Fruit fly (Drosophila melanogaster) whole organism, embryonic: Measurements from ENCODE around the gene her.

Source experiments
- Bgb ChIP-seq: fragments of 200-800 bp; sonication (Bioruptor generic); IDR thresholded peaks from 2 replicates; pipeline ENCODE4 v1.3.6; 2022; ENCODE audit warnings: missing biosample characterization, missing genetic modification characterization; ENCODE audit not compliant: partially characterized antibody
- Bteb2 ChIP-seq: fragments of 200-800 bp; sonication (Bioruptor generic); optimal IDR thresholded peaks from 2 replicates; lab custom pipeline; 2016; ENCODE audit warnings: missing biosample characterization, missing genetic modification characterization
- CG1024 ChIP-seq: fragments of 200-800 bp; sonication (Bioruptor generic); IDR thresholded peaks from 2 replicates; pipeline ENCODE4 v1.3.6; 2022; ENCODE audit warnings: missing biosample characterization, missing genetic modification characterization
- CG10565 ChIP-seq: fragments of 200-800 bp; sonication (Bioruptor generic); optimal IDR thresholded peaks from 3 replicates; lab custom pipeline; 2016; ENCODE audit warnings: missing biosample characterization, mild to moderate bottlenecking, missing genetic modification characterization
- CG11093 ChIP-seq: fragments of 200-800 bp; sonication (Bioruptor generic); IDR thresholded peaks from 3 replicates; pipeline ENCODE4 v1.3.6; 2022; ENCODE audit warnings: missing biosample characterization, missing genetic modification characterization
- CG11456 ChIP-seq: fragments of 200-800 bp; sonication (Bioruptor generic); IDR thresholded peaks from 3 replicates; pipeline ENCODE4 v1.3.6; 2022; ENCODE audit warnings: missing biosample characterization, missing genetic modification characterization
- CG13287 ChIP-seq: fragments of 200-800 bp; sonication (Bioruptor generic); IDR thresholded peaks from 2 replicates; pipeline ENCODE4 v1.3.6; 2022; ENCODE audit warnings: missing biosample characterization, missing genetic modification characterization; ENCODE audit not compliant: partially characterized antibody
- CG14667 ChIP-seq: fragments of 200-800 bp; sonication (Bioruptor generic); IDR thresholded peaks from 2 replicates; pipeline ENCODE4 v1.3.6; 2022; ENCODE audit warnings: missing biosample characterization, missing genetic modification characterization
- CG17802 ChIP-seq: fragments of 200-800 bp; sonication (Bioruptor generic); optimal IDR thresholded peaks from 2 replicates; lab custom pipeline; 2018; ENCODE audit warnings: missing biosample characterization, mild to moderate bottlenecking, missing genetic modification characterization, moderate library complexity
- CG17829 ChIP-seq: fragments of 200-800 bp; optimal IDR thresholded peaks from 2 replicates; lab custom pipeline; 2019; ENCODE audit warnings: missing biosample characterization, mild to moderate bottlenecking, missing genetic modification characterization, moderate library complexity
- CG30020 ChIP-seq: fragments of 200-800 bp; optimal IDR thresholded peaks from 2 replicates; lab custom pipeline; 2019; ENCODE audit warnings: missing biosample characterization, mild to moderate bottlenecking, missing genetic modification characterization, moderate library complexity
- CG3995 ChIP-seq: fragments of 200-800 bp; sonication (Bioruptor generic); optimal IDR thresholded peaks from 3 replicates; lab custom pipeline; 2016; ENCODE audit warnings: missing biosample characterization, missing genetic modification characterization
- CG4282 ChIP-seq: fragments of 200-800 bp; sonication (Bioruptor generic); optimal IDR thresholded peaks from 2 replicates; lab custom pipeline; 2016; ENCODE audit warnings: missing biosample characterization, missing genetic modification characterization
- CG4617 ChIP-seq: fragments of 200-800 bp; sonication (Bioruptor generic); optimal IDR thresholded peaks from 3 replicates; lab custom pipeline; 2016; ENCODE audit warnings: missing biosample characterization, missing genetic modification characterization, borderline replicate concordance
- CG4854 ChIP-seq: fragments of 200-800 bp; sonication (Bioruptor generic); optimal IDR thresholded peaks from 2 replicates; lab custom pipeline; 2016; ENCODE audit warnings: missing biosample characterization, missing genetic modification characterization, inconsistent platforms
- CG6765 ChIP-seq: fragments of 200-800 bp; sonication (Bioruptor generic); optimal IDR thresholded peaks from 3 replicates; lab custom pipeline; 2017; ENCODE audit warnings: missing biosample characterization, mild to moderate bottlenecking, missing genetic modification characterization
- CG6813 ChIP-seq: fragments of 200-800 bp; sonication (Bioruptor generic); optimal IDR thresholded peaks from 2 replicates; lab custom pipeline; 2017; ENCODE audit warnings: missing biosample characterization, missing genetic modification characterization, mild to moderate bottlenecking, moderate library complexity, missing genetic modification reagents
- CG6854 ChIP-seq: fragments of 200-800 bp; sonication (Bioruptor generic); optimal IDR thresholded peaks from 3 replicates; lab custom pipeline; 2017; ENCODE audit warnings: missing biosample characterization, mild to moderate bottlenecking, missing genetic modification characterization
- CG8290 ChIP-seq, 3 experiments: fragments of 200-800 bp; sonication (Bioruptor generic); optimal IDR thresholded peaks; 2 replicates each; lab custom pipeline; 2016 to 2019; ENCODE audit warnings: missing biosample characterization in 3 of 3, missing genetic modification characterization in 3 of 3, mild to moderate bottlenecking in 2 of 3, moderate library complexity in 1 of 3
- CG9932 ChIP-seq: fragments of 200-800 bp; sonication (Bioruptor generic); IDR thresholded peaks from 2 replicates; pipeline ENCODE4 v1.3.6; 2022; ENCODE audit warnings: missing biosample characterization, missing genetic modification characterization
- Dek ChIP-seq: fragments of 200-800 bp; sonication (Bioruptor generic); optimal IDR thresholded peaks from 3 replicates; lab custom pipeline; 2019; ENCODE audit warnings: missing biosample characterization, mild to moderate bottlenecking, missing genetic modification characterization, moderate library complexity
- Dp ChIP-seq: fragments of 200-800 bp; sonication (Bioruptor generic); optimal IDR thresholded peaks from 2 replicates; lab custom pipeline; 2018; ENCODE audit warnings: missing biosample characterization, mild to moderate bottlenecking, missing genetic modification characterization, moderate library complexity
- Fer2 ChIP-seq: fragments of 200-800 bp; sonication (Bioruptor generic); optimal IDR thresholded peaks from 2 replicates; lab custom pipeline; 2018; ENCODE audit warnings: missing biosample characterization, mild to moderate bottlenecking, missing genetic modification characterization, moderate library complexity
- MESR4 ChIP-seq: fragments of 200-800 bp; sonication (Bioruptor generic); optimal IDR thresholded peaks from 2 replicates; lab custom pipeline; 2018; ENCODE audit warnings: missing biosample characterization, mild to moderate bottlenecking, missing genetic modification characterization, moderate library complexity
- MTF-1 ChIP-seq: fragments of 200-800 bp; sonication (Bioruptor generic); optimal IDR thresholded peaks from 2 replicates; lab custom pipeline; 2018; ENCODE audit warnings: missing biosample characterization, mild to moderate bottlenecking, missing genetic modification characterization, borderline replicate concordance
- Med ChIP-seq: fragments of 200-800 bp; sonication (Bioruptor generic); peaks from one replicate; lab custom pipeline; 2016; ENCODE audit warnings: missing biosample characterization, missing genetic modification characterization, mild to moderate bottlenecking, inconsistent platforms, moderate library complexity
- Myb ChIP-seq: fragments of 200-800 bp; sonication (Bioruptor generic); optimal IDR thresholded peaks from 2 replicates; lab custom pipeline; 2016; ENCODE audit warnings: missing biosample characterization, missing genetic modification characterization
- Optix ChIP-seq: fragments of 200-800 bp; sonication (Bioruptor generic); IDR thresholded peaks from 3 replicates; pipeline ENCODE4 v1.3.6; 2022; ENCODE audit warnings: missing biosample characterization, missing genetic modification characterization
- Stat92E ChIP-seq, 3 experiments: fragments of >200 bp in 2 of 3; fragments of 200-800 bp in 1 of 3; sonication (Bioruptor generic) in 1 of 3; optimal IDR thresholded peaks; 2 replicates each; lab custom pipeline; 2017 to 2019; ENCODE audit warnings: missing biosample characterization in 3 of 3, missing genetic modification characterization in 3 of 3, mild to moderate bottlenecking in 1 of 3, moderate library complexity in 1 of 3
- bab2 ChIP-seq: fragments of 200-800 bp; sonication (Bioruptor generic); optimal IDR thresholded peaks from 2 replicates; lab custom pipeline; 2016; ENCODE audit warnings: missing biosample characterization, missing genetic modification characterization
- cad ChIP-seq: fragments of >200 bp; optimal IDR thresholded peaks from 2 replicates; lab custom pipeline; 2017; ENCODE audit warnings: missing biosample characterization, missing genetic modification characterization
- corto ChIP-seq: fragments of 200-800 bp; sonication (Bioruptor generic); optimal IDR thresholded peaks from 2 replicates; lab custom pipeline; 2016; ENCODE audit warnings: missing biosample characterization, mild to moderate bottlenecking, missing genetic modification characterization, moderate library complexity
- dan ChIP-seq: fragments of 200-800 bp; sonication (Bioruptor generic); IDR thresholded peaks from 2 replicates; pipeline ENCODE4 v1.3.6; 2022; ENCODE audit warnings: missing biosample characterization, missing genetic modification characterization
- ems ChIP-seq: fragments of 200-800 bp; sonication (Bioruptor generic); optimal IDR thresholded peaks from 3 replicates; lab custom pipeline; 2016; ENCODE audit warnings: missing biosample characterization, missing genetic modification characterization
- gce ChIP-seq: fragments of 200-800 bp; sonication (Bioruptor generic); IDR thresholded peaks from 3 replicates; pipeline ENCODE4 v1.3.6; 2022; ENCODE audit warnings: missing biosample characterization, missing genetic modification characterization
- ham ChIP-seq: fragments of 200-800 bp; sonication (Bioruptor generic); IDR thresholded peaks from 2 replicates; pipeline ENCODE4 v1.3.6; 2022; ENCODE audit warnings: missing biosample characterization, missing genetic modification characterization
- her ChIP-seq: fragments of 200-800 bp; sonication (Bioruptor generic); optimal IDR thresholded peaks from 2 replicates; lab custom pipeline; 2016; ENCODE audit warnings: missing biosample characterization, missing genetic modification characterization
- kah ChIP-seq: fragments of 200-800 bp; sonication (Bioruptor generic); optimal IDR thresholded peaks from 2 replicates; lab custom pipeline; 2018; ENCODE audit warnings: missing biosample characterization, mild to moderate bottlenecking, missing genetic modification characterization
- lmd ChIP-seq: fragments of 200-800 bp; sonication (Bioruptor generic); IDR thresholded peaks from 2 replicates; pipeline ENCODE4 v1.3.6; 2022; ENCODE audit warnings: missing biosample characterization, missing genetic modification characterization
- luna ChIP-seq: fragments of 200-800 bp; sonication (Bioruptor generic); optimal IDR thresholded peaks from 2 replicates; lab custom pipeline; 2016; ENCODE audit warnings: missing biosample characterization, missing genetic modification characterization
- nerfin-2 ChIP-seq: fragments of 200-800 bp; sonication (Bioruptor generic); IDR thresholded peaks from 2 replicates; pipeline ENCODE4 v1.3.6; 2022; ENCODE audit warnings: missing biosample characterization, missing genetic modification characterization; ENCODE audit not compliant: partially characterized antibody
- pfk ChIP-seq: fragments of 200-800 bp; sonication (Bioruptor generic); optimal IDR thresholded peaks from 2 replicates; lab custom pipeline; 2018; ENCODE audit warnings: missing biosample characterization, mild to moderate bottlenecking, missing genetic modification characterization, moderate library complexity
- pnt ChIP-seq: fragments of 200-800 bp; sonication (Bioruptor generic); optimal IDR thresholded peaks from 3 replicates; lab custom pipeline; 2016; ENCODE audit warnings: missing biosample characterization, missing genetic modification characterization
- psq ChIP-seq: fragments of 200-800 bp; sonication (Bioruptor generic); optimal IDR thresholded peaks from 2 replicates; lab custom pipeline; 2017; ENCODE audit warnings: missing biosample characterization, missing genetic modification characterization
- slbo ChIP-seq: fragments of 200-800 bp; sonication (Bioruptor generic); IDR thresholded peaks from 2 replicates; pipeline ENCODE4 v1.3.6; 2022; ENCODE audit warnings: missing biosample characterization, missing genetic modification characterization
- tap ChIP-seq: fragments of 200-800 bp; optimal IDR thresholded peaks from 3 replicates; lab custom pipeline; 2019; ENCODE audit warnings: missing biosample characterization, mild to moderate bottlenecking, missing genetic modification characterization, moderate library complexity
- tin ChIP-seq: fragments of 200-800 bp; sonication (Bioruptor generic); optimal IDR thresholded peaks from 3 replicates; lab custom pipeline; 2016; ENCODE audit warnings: missing biosample characterization, missing genetic modification characterization

The her gene

dm6 chr2L:16715841-16716701 is 39.1 kb downstream of the her start, which contains the start of the genes Cyt-c-d and CG31808 (continued):
- TF ChIP-seq kah (GFP tag; lab: Kevin White, UChicago) (peak; percentile 90), CG10565 (GFP tag; lab: Kevin White, UChicago) (peak; percentile 90), Dp (GFP tag; lab: Kevin White, UChicago) (peak; percentile 11), CG14667 (GFP tag; lab: Robert Waterston, UW) (peak; percentile 96), CG3995 (peak; percentile 46), MTF-1 (GFP tag; lab: Kevin White, UChicago) (peak; percentile 86), Med (GFP tag; lab: Kevin White, UChicago) (peak; percentile 99), slbo (GFP tag; lab: Robert Waterston, UW) (peak; percentile 96), CG4282 (peak; percentile 67), cad (GFP tag; lab: Kevin White, UChicago) (no peak), CG9932 (GFP tag; lab: Robert Waterston, UW) (peak; percentile 84), CG1024 (GFP tag; lab: Robert Waterston, UW) (peak; percentile 94), MESR4 (GFP tag; lab: Kevin White, UChicago) (peak; percentile 47), CG4854 (peak; percentile 92), ham (GFP tag; lab: Robert Waterston, UW) (peak; percentile 84; the same call in 1 of the 2 replicates), Myb (GFP tag; lab: Kevin White, UChicago) (peak; percentile 71), pfk (GFP tag; lab: Kevin White, UChicago) (peak; percentile 39), nerfin-2 (GFP tag; lab: Robert Waterston, UW) (no peak), CG17829 (peak; percentile 98), Dek (tag; lab: Kevin White, UChicago) (peak; percentile 96), gce (peak; percentile 97), CG4617 (GFP tag; lab: Kevin White, UChicago) (peak; percentile 92), Optix (GFP tag; lab: Robert Waterston, UW) (peak; percentile 98), lmd (GFP tag; lab: Robert Waterston, UW) (peak; percentile 97), tap (peak; percentile 97), CG13287 (GFP tag; lab: Robert Waterston, UW) (peak; percentile 16; the same call in 1 of the 2 replicates), ems (GFP tag; lab: Kevin White, UChicago) (peak; percentile 94), Bgb (GFP tag; lab: Robert Waterston, UW) (peak; percentile 58), luna (GFP tag; lab: Kevin White, UChicago) (peak; percentile 65), CG6765 (peak; percentile 92), bab2 (peak; percentile 92), tin (GFP tag; lab: Kevin White, UChicago) (peak; percentile 95), dan (peak; percentile 75; the same call in 1 of the 2 replicates), CG8290 (GFP tag; optimal IDR thresholded peaks at IDR 0.05; lab: Kevin White, UChicago) (peak; percentile 88), CG8290 (tag; optimal IDR thresholded peaks at IDR 0.05; lab: Kevin White, UChicago) (peak; percentile 84 to 93), CG6854 (peak; percentile 92), corto (GFP tag; lab: Kevin White, UChicago) (peak; percentile 89), Fer2 (tag; lab: Kevin White, UChicago) (peak; percentile 84), CG11093 (GFP tag; lab: Robert Waterston, UW) (peak; percentile 97), CG6813 (GFP tag; lab: Kevin White, UChicago) (peak; percentile 96), Bteb2 (peak; percentile 96), pnt (GFP tag; lab: Kevin White, UChicago) (peak; percentile 92), CG11456 (GFP tag; lab: Robert Waterston, UW) (peak; percentile 92), CG17802 (peak; percentile 87), psq (GFP tag; lab: Kevin White, UChicago) (peak; percentile 75), CG30020 (peak; percentile 81), Stat92E (GFP tag; optimal IDR thresholded peaks at IDR 0.05; lab: Kevin White, UChicago) (peak in 1 of 3 experiments; percentile 92), her (GFP tag; lab: Kevin White, UChicago) (peak; percentile 80)
